Fruit fly (Drosophila melanogaster): ENCODE measurements around the gene Fitm.

dm6 chr3L:5130508-5130907 is 15.4 kb downstream of the Fitm start:
- TF ChIP-seq psq (optimal IDR thresholded peaks at IDR 0.05): no peak
- no peak for TF ChIP-seq Sin3A (optimal IDR thresholded peaks at IDR 0.05)

Data from Kc167 (cell line).